Worm (Caenorhabditis elegans) whole organism, L4/young adult: Measurements from ENCODE around the gene gcy-20.

Experiments used
- W03F9.2 ChIP-seq: fragments of 150-350 bp; optimal IDR thresholded peaks from 2 replicates; lab custom pipeline; 2014; ENCODE audit warnings: missing biosample characterization, missing genetic modification characterization
- him-1 ChIP-seq: sonication (generic microtip); optimal IDR thresholded peaks from 2 replicates; lab custom pipeline; 2016; ENCODE audit warnings: missing genotype, missing genetic modification reagents, missing genetic modification characterization, missing compliant biosample characterization

DNA sequence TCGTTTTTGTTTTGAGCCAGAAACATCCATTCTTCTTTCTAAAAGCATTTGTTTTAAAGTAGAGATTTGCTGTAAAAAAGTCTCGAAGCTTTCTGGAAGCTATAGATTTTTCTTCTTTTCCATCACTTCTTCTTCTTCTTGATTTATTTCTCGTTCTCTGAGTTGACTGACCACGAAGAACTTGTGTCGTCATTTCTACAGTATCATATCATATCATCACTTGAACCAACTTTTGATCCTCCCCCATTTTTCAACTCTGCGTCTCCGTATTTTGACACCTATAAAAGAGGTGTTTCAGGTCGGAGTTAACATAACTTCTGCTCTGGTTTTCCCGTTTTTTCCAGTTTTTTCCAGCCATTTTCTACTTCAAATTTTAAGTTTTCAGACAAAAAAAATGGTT lies 39.1 kb downstream of the gcy-20 start, which contains the start of gene F11A5.9:
- TF ChIP-seq W03F9.2 (tag; lab: Kevin White, UChicago) (no peak), him-1 (tag; lab: Kevin White, UChicago) (no peak)
